Fruit fly (Drosophila melanogaster) whole organism, pupa: Measurements from ENCODE around the gene SmydA-8.

ENCODE experiments used
- CG10348 ChIP-seq: fragments of 200-800 bp; sonication (Bioruptor generic); IDR thresholded peaks from 2 replicates; pipeline ENCODE4 v1.3.6; 2022; ENCODE audit warnings: missing biosample characterization, missing genetic modification characterization
- CG15710 ChIP-seq: fragments of 200-800 bp; sonication (Bioruptor generic); optimal IDR thresholded peaks from 2 replicates; lab custom pipeline; 2018; ENCODE audit warnings: missing biosample characterization, mild to moderate bottlenecking, missing genetic modification characterization, moderate library complexity
- CG32121 ChIP-seq: fragments of 200-800 bp; sonication (Bioruptor generic); IDR thresholded peaks from 2 replicates; pipeline ENCODE4 v1.3.6; 2022; ENCODE audit warnings: missing biosample characterization, missing genetic modification characterization
- EcR ChIP-seq: fragments of 200-800 bp; sonication (Bioruptor generic); optimal IDR thresholded peaks from 3 replicates; lab custom pipeline; 2019; ENCODE audit warnings: missing biosample characterization, missing genetic modification characterization, mild to moderate bottlenecking, moderate library complexity, missing genetic modification reagents
- Ets98B ChIP-seq: fragments of 200-800 bp; sonication (Bioruptor generic); IDR thresholded peaks from 2 replicates; pipeline ENCODE4 v1.3.6; 2022; ENCODE audit warnings: missing biosample characterization, missing genetic modification characterization
- fd96Ca ChIP-seq: fragments of 200-800 bp; sonication (Bioruptor generic); IDR thresholded peaks from 3 replicates; pipeline ENCODE4 v1.3.6; 2022; ENCODE audit warnings: missing biosample characterization, missing genetic modification characterization

- TF ChIP-seq Ets98B (GFP tag; lab: Robert Waterston, UW) = no peak
- no peak for TF ChIP-seq CG32121 (GFP tag; lab: Robert Waterston, UW)
- no peak for TF ChIP-seq EcR (GFP tag; lab: Kevin White, UChicago)
- TF ChIP-seq CG10348 (GFP tag; lab: Robert Waterston, UW) = no peak
- TF ChIP-seq CG15710 (tag; lab: Kevin White, UChicago) = no peak
- no peak for TF ChIP-seq fd96Ca (GFP tag; lab: Robert Waterston, UW)
Observed at dm6 chrX:2193809-2194207, 19.8 kb downstream of the SmydA-8 start, which contains the start of gene CG14053.
